Worm (Caenorhabditis elegans): ENCODE results near the gene C15H7.4.

C15H7.4 gene

DNA sequence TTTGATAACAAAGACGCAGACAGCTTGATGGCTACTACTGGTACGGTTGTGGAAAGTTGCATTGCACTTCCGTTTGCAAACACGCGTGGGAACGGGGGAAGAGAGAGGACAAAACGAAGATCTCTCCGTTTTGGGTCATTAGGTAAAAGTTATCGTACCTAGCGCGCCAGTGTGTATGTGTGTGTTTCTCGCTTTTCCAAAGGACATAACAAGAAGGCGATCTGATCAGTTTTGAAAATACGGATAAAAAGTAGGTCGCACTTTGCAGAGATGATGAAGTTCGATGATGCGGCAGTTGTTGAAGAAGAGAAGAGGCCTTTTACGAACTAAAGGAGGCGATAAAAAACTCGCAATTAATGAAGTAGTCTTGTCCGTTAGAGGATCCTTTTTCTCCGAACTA lies 10.6 kb downstream of the C15H7.4 start:
- TF ChIP-seq snu-23 (GFP tag; optimal IDR thresholded peaks at IDR 0.05), result no peak
- peak in 1 of 6 experiments; percentile 38 for TF ChIP-seq elt-3 (tag; optimal IDR thresholded peaks at IDR 0.05)
- peak; percentile 93 for TF ChIP-seq blmp-1 (tag; optimal IDR thresholded peaks at IDR 0.05)
- TF ChIP-seq ceh-8 (GFP tag; optimal IDR thresholded peaks at IDR 0.05), result no peak

ce11 chrIII:9642110-9642509 lies 13.6 kb downstream of the C15H7.4 start:
- TF ChIP-seq ztf-11 (tag; optimal IDR thresholded peaks at IDR 0.05) (no peak), ets-5 (GFP tag; IDR thresholded peaks at IDR 0.05) (no peak), dsc-1 (tag; optimal IDR thresholded peaks at IDR 0.05) (no peak), nhr-85 (tag) (peak; percentile 12), grh-1 (GFP tag; IDR thresholded peaks at IDR 0.05) (no peak)

DNA sequence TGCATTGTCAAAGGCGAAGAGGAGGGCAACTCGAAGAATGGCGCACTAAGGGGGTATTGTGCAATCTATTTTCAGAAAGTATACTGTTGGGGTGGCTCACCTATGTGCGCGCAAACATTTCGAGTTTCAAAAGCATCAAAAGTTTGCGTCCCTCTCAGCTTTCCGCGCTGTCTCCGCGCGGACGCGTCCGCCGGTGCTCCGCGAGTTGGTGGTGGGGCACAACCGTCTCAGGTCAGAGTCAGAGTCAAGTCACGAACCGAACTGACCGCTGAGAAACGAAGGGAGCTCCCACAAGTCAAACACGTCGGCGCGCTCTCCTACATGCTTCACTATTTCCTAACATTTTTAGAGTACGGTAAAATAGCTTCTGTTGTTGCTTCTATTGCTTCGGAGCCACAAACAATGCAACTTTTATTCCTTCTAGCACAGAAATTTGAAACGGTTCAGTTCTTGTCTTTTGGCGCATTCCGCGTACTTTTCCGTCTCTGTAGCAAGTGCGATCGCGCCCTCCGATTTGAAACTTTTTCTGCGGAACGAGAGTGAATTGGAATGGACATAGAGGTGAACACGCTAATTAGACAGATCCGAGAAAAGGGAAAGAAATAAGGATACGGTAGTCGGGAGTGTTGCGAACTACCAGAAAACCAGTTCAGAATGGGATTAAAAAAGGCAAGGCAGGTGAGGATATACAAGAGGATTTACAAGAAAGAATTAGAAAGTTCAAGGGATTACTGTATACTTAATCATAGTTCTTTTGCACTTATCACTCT lies 16.2 kb downstream of the C15H7.4 start:
- TF ChIP-seq zag-1 (tag; optimal IDR thresholded peaks at IDR 0.05) (no peak), efl-1 (optimal IDR thresholded peaks at IDR 0.05) (no peak), efl-1 (GFP tag; optimal IDR thresholded peaks at IDR 0.05 in 1 of 2) (peak in 1 of 2 experiments; percentile 51), blmp-1 (tag; optimal IDR thresholded peaks at IDR 0.05) (peak; percentile 96), elt-3 (tag; optimal IDR thresholded peaks at IDR 0.05) (no peak)

DNA sequence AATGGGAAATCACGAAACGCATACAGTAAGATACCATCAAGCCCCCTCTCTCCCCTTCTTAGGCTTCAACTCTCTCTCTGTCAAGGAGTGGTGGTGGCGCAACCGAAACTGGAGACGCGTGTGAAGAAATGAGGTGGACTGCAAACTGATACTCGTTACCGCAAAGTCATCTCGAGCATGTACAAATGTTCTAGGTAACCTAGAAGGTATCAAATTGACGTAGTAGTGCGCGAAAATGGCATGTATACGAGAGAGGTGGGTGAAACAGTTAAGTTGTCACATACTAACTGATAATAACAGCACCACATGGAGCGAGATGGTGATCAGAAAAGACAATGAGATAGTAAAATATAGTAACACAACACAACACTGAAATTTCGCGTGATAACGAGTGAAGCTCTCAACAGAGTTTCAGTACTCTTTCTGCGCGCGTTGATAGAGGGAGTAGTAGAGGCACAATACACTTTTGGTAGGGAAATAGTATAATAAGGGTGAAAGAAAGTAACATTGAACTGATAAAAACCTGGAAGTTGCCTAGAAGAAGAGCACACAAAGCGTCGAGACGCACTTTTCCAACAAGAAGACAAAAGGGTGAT lies 17.4 kb downstream of the C15H7.4 start:
- TF ChIP-seq sptf-1 (tag; optimal IDR thresholded peaks at IDR 0.05) (no peak), elt-3 (tag; optimal IDR thresholded peaks at IDR 0.05) (no peak), unc-30 (tag; optimal IDR thresholded peaks at IDR 0.05) (no peak), tbx-2 (tag; optimal IDR thresholded peaks at IDR 0.05) (no peak), ces-1 (GFP tag; optimal IDR thresholded peaks at IDR 0.05) (no peak), unc-62 (GFP tag; optimal IDR thresholded peaks at IDR 0.05) (no peak), lin-35 (GFP tag; optimal IDR thresholded peaks at IDR 0.05) (peak in 1 of 2 experiments; percentile 43), nhr-77 (tag; optimal IDR thresholded peaks at IDR 0.05) (no peak), nhr-84 (tag; optimal IDR thresholded peaks at IDR 0.05) (no peak), nhr-20 (tag; optimal IDR thresholded peaks at IDR 0.05) (peak; percentile 10), egl-13 (tag; optimal IDR thresholded peaks at IDR 0.05) (no peak), isw-1 (GFP tag; IDR thresholded peaks at IDR 0.05) (no peak), efl-1 (optimal IDR thresholded peaks at IDR 0.05) (no peak), efl-1 (GFP tag; optimal IDR thresholded peaks at IDR 0.05 in 1 of 2) (peak in 1 of 2 experiments; percentile 80), pax-3 (tag; optimal IDR thresholded peaks at IDR 0.05) (no peak), lin-15B (tag; optimal IDR thresholded peaks at IDR 0.05) (no peak), efl-3 (GFP tag; optimal IDR thresholded peaks at IDR 0.05) (no peak), skn-1 (tag; optimal IDR thresholded peaks at IDR 0.05) (no peak), dpl-1 (GFP tag; optimal IDR thresholded peaks at IDR 0.05) (no peak), lin-14 (GFP tag; optimal IDR thresholded peaks at IDR 0.05) (peak; percentile 20), blmp-1 (tag; optimal IDR thresholded peaks at IDR 0.05) (peak; percentile 2), elt-2 (tag; optimal IDR thresholded peaks at IDR 0.05) (peak; percentile 82), aha-1 (tag; optimal IDR thresholded peaks at IDR 0.05) (no peak), nhr-85 (tag) (no peak)

- no peak for TF ChIP-seq skn-1 (tag; optimal IDR thresholded peaks at IDR 0.05)
- no peak for TF ChIP-seq nhr-28 (tag; optimal IDR thresholded peaks at IDR 0.05)
- no peak for TF ChIP-seq egl-13 (tag; optimal IDR thresholded peaks at IDR 0.05)
- TF ChIP-seq efl-1 (optimal IDR thresholded peaks at IDR 0.05), result no peak
- TF ChIP-seq efl-1 (GFP tag; optimal IDR thresholded peaks at IDR 0.05 in 1 of 2), result peak in 1 of 2 experiments; percentile 78
- TF ChIP-seq tbx-2 (tag; optimal IDR thresholded peaks at IDR 0.05), result no peak
- no peak for TF ChIP-seq unc-98 (GFP tag; IDR thresholded peaks at IDR 0.05)
- TF ChIP-seq tlp-1 (tag; optimal IDR thresholded peaks at IDR 0.05), result no peak
These were observed 18.7 kb downstream of the C15H7.4 start, which contains the start of gene gei-13 for ce11 chrIII:9637016-9637415. gei-13 (minus strand) TSS chrIII:9637116.
